Worm (Caenorhabditis elegans) whole organism, midembryonic: Measurements from ENCODE around the gene F32D8.14.

ENCODE experiments used
- T22C8.4 ChIP-seq: fragments of 200-800 bp; sonication (Bioruptor generic); IDR thresholded peaks from 2 replicates; pipeline ENCODE4 v1.3.6; 2022; ENCODE audit warnings: missing genetic modification characterization, missing compliant biosample characterization
- cog-1 ChIP-seq: sonication (generic microtip); optimal IDR thresholded peaks from 2 replicates; lab custom pipeline; 2016; ENCODE audit warnings: missing genetic modification characterization, missing compliant biosample characterization
- flt-1 ChIP-seq: fragments of 200-800 bp; sonication (Bioruptor generic); IDR thresholded peaks from 2 replicates; pipeline ENCODE4 v1.3.6; 2022; ENCODE audit warnings: missing genetic modification characterization, missing compliant biosample characterization
- klf-2 ChIP-seq: fragments of 200-800 bp; sonication (Bioruptor generic); conservative IDR thresholded peaks from 2 replicates; pipeline ENCODE4 v1.3.6; 2022; ENCODE audit warnings: missing genetic modification reagents, missing genetic modification characterization, missing compliant biosample characterization
- med-1 ChIP-seq: sonication (generic microtip); optimal IDR thresholded peaks from 2 replicates; lab custom pipeline; 2017; ENCODE audit warnings: missing genetic modification characterization, mild to moderate bottlenecking, missing compliant biosample characterization, antibody characterized with exemption, missing genetic modification reagents; ENCODE audit not compliant: insufficient read depth
- ref-1 ChIP-seq: fragments of 200-800 bp; sonication (Bioruptor generic); conservative IDR thresholded peaks from 2 replicates; pipeline ENCODE4 v1.3.6; 2022; ENCODE audit warnings: missing genetic modification reagents, missing genetic modification characterization, missing compliant biosample characterization
- tab-1 ChIP-seq: fragments of 200-800 bp; sonication (Bioruptor generic); IDR thresholded peaks from 2 replicates; pipeline ENCODE4 v1.3.6; 2022; ENCODE audit warnings: missing genetic modification characterization, missing compliant biosample characterization
- ztf-23 ChIP-seq: fragments of 200-800 bp; sonication (Bioruptor generic); IDR thresholded peaks from 2 replicates; pipeline ENCODE4 v1.3.6; 2022; ENCODE audit warnings: missing genetic modification reagents, missing genetic modification characterization, missing compliant biosample characterization
- ztf-29 ChIP-seq: fragments of 200-800 bp; sonication (Bioruptor generic); IDR thresholded peaks from 2 replicates; pipeline ENCODE4 v1.3.6; 2022; ENCODE audit warnings: missing genetic modification reagents, missing genetic modification characterization, missing compliant biosample characterization

The F32D8.14 gene

DNA sequence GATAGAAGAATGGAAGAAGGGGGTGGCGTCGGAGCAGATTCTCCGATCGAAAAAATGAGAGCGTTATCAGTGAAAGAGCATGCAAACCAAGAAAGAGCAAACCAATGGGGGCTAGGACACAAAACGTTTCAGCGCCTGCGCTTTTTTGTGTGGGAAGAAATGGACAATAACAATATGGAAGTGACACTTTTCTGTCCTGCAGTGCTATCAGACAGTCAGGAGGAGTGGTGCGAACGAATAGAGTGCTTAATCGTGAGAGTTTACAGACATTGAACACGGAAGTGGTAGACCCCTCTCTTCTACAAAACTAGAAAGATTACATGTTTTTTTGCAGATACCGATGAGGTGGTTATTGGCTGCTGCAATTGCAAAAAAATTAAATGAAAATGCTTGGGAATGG lies 39.2 kb downstream of the F32D8.14 start:
- TF ChIP-seq ztf-23 (GFP tag; lab: Robert Waterston, UW) = no peak

- TF ChIP-seq ref-1 (GFP tag; lab: Robert Waterston, UW) = no peak
- no peak for TF ChIP-seq tab-1 (GFP tag; lab: Robert Waterston, UW)
- TF ChIP-seq med-1 = no peak
- no peak for TF ChIP-seq ztf-29 (GFP tag; lab: Robert Waterston, UW)
- TF ChIP-seq T22C8.4 = no peak
- TF ChIP-seq cog-1 (tag; lab: Kevin White, UChicago) = no peak
- TF ChIP-seq flt-1 (GFP tag; lab: Robert Waterston, UW) = no peak
- TF ChIP-seq klf-2 (GFP tag; lab: Robert Waterston, UW) = no peak
- TF ChIP-seq ztf-23 (GFP tag; lab: Robert Waterston, UW) = no peak
Observed at ce11 chrV:10854197-10854596, 40.4 kb downstream of the F32D8.14 start.

- TF ChIP-seq cog-1 (tag; lab: Kevin White, UChicago) = no peak
- TF ChIP-seq ref-1 (GFP tag; lab: Robert Waterston, UW) = no peak
- TF ChIP-seq flt-1 (GFP tag; lab: Robert Waterston, UW) = no peak
- no peak for TF ChIP-seq T22C8.4
- no peak for TF ChIP-seq ztf-29 (GFP tag; lab: Robert Waterston, UW)
- no peak for TF ChIP-seq klf-2 (GFP tag; lab: Robert Waterston, UW)
- no peak for TF ChIP-seq tab-1 (GFP tag; lab: Robert Waterston, UW)
- TF ChIP-seq ztf-23 (GFP tag; lab: Robert Waterston, UW) = no peak
- TF ChIP-seq med-1 = no peak
Observed at ce11 chrV:10846893-10847292, 47.7 kb downstream of the F32D8.14 start, which contains the start of gene C29A12.6. Gene C29A12.6, plus strand, starts transcription at chrV:10847193.
